Fruit fly (Drosophila melanogaster): Measurements from ENCODE around the gene CG7142.

- TF ChIP-seq CG8478 (optimal IDR thresholded peaks at IDR 0.05), result no peak
- TF ChIP-seq CTCF (optimal IDR thresholded peaks at IDR 0.05), result no peak
Measured at dm6 chr3R:18265275-18265674, 14.0 kb downstream of the CG7142 start.
